Worm (Caenorhabditis elegans) whole organism, L1 larva: ENCODE results near the gene ZK550.2.

Experiments used
- F16B12.6 ChIP-seq: fragments of 150-350 bp; optimal IDR thresholded peaks from 2 replicates; lab custom pipeline; 2014; ENCODE audit warnings: missing biosample characterization, missing genetic modification characterization
- aha-1 ChIP-seq: fragments of 150-350 bp; optimal IDR thresholded peaks from 2 replicates; lab custom pipeline; 2014; ENCODE audit warnings: missing biosample characterization, missing genetic modification characterization
- alr-1 ChIP-seq: fragments of 200-800 bp; sonication (Bioruptor generic); optimal IDR thresholded peaks from 2 replicates; lab custom pipeline; 2018; ENCODE audit warnings: borderline replicate concordance, mild to moderate bottlenecking, missing genetic modification characterization, missing compliant biosample characterization
- blmp-1 ChIP-seq: fragments of 150-350 bp; optimal IDR thresholded peaks from 2 replicates; lab custom pipeline; 2014; ENCODE audit warnings: missing biosample characterization, missing genetic modification characterization
- ceh-63 ChIP-seq: fragments of 200-800 bp; sonication (Bioruptor generic); optimal IDR thresholded peaks from 2 replicates; lab custom pipeline; 2018; ENCODE audit warnings: mild to moderate bottlenecking, missing genetic modification characterization, missing compliant biosample characterization
- ceh-82 ChIP-seq, 3 experiments: fragments of 150-350 bp in 1 of 3; sonication (generic microtip) in 2 of 3; optimal IDR thresholded peaks; 2 replicates each; lab custom pipeline; 2014 to 2017; ENCODE audit warnings: missing biosample characterization in 3 of 3, missing genetic modification characterization in 3 of 3
- dpl-1 ChIP-seq, 3 experiments: fragments of 150-350 bp in 2 of 3; sonication (generic microtip) in 1 of 3; optimal IDR thresholded peaks; 2 replicates each; lab custom pipeline; 2014 to 2017; ENCODE audit warnings: missing biosample characterization in 3 of 3, missing genetic modification characterization in 3 of 3, missing genetic modification reagents in 3 of 3
- dsc-1 ChIP-seq: sonication (generic microtip); optimal IDR thresholded peaks from 2 replicates; lab custom pipeline; 2016; ENCODE audit warnings: mild to moderate bottlenecking, missing genetic modification characterization, missing compliant biosample characterization
- efl-1 ChIP-seq, 4 experiments: fragments of 150-350 bp; optimal IDR thresholded peaks in 3 of 4; peaks in 1 of 4; 1 replicate in 1 of 4; 2 replicates in 3 of 4; lab custom pipeline; 2014; ENCODE audit warnings: missing biosample characterization in 2 of 4, missing genetic modification characterization in 2 of 4, missing genetic modification reagents in 2 of 4
- fos-1 ChIP-seq: fragments of 150-350 bp; optimal IDR thresholded peaks from 2 replicates; lab custom pipeline; 2014; ENCODE audit warnings: missing biosample characterization, missing genetic modification characterization
- hlh-17 ChIP-seq: fragments of 200-800 bp; sonication (Bioruptor generic); optimal IDR thresholded peaks from 2 replicates; lab custom pipeline; 2018; ENCODE audit warnings: missing genetic modification characterization, mild to moderate bottlenecking, missing compliant biosample characterization, moderate library complexity, borderline replicate concordance
- irx-1 ChIP-seq: sonication (generic microtip); optimal IDR thresholded peaks from 2 replicates; lab custom pipeline; 2016; ENCODE audit warnings: missing genetic modification characterization, missing compliant biosample characterization
- jun-1 ChIP-seq: fragments of 150-350 bp; optimal IDR thresholded peaks from 2 replicates; lab custom pipeline; 2014; ENCODE audit warnings: missing biosample characterization, missing genetic modification reagents, missing genetic modification characterization
- lin-14 ChIP-seq: fragments of 200-800 bp; sonication (Bioruptor generic); optimal IDR thresholded peaks from 2 replicates; lab custom pipeline; 2018; ENCODE audit warnings: mild to moderate bottlenecking, missing genetic modification characterization, moderate library complexity, missing compliant biosample characterization
- lin-15B ChIP-seq: fragments of 150-350 bp; sonication (generic microtip); optimal IDR thresholded peaks from 3 replicates; lab custom pipeline; 2014; ENCODE audit warnings: missing biosample characterization, missing genetic modification characterization
- lin-35 ChIP-seq, 2 experiments: fragments of 150-350 bp; optimal IDR thresholded peaks; 2 replicates each; lab custom pipeline; 2014; ENCODE audit warnings: missing biosample characterization in 2 of 2, missing genetic modification characterization in 2 of 2, missing genetic modification reagents in 2 of 2
- lsy-2 ChIP-seq, 2 experiments: fragments of 150-350 bp; optimal IDR thresholded peaks; 2 replicates each; lab custom pipeline; 2014; ENCODE audit warnings: missing biosample characterization in 2 of 2, missing genetic modification characterization in 2 of 2
- mep-1 ChIP-seq: fragments of 150-350 bp; optimal IDR thresholded peaks from 2 replicates; lab custom pipeline; 2014; ENCODE audit warnings: missing biosample characterization, missing genetic modification characterization
- nhr-20 ChIP-seq: sonication (generic microtip); optimal IDR thresholded peaks from 2 replicates; lab custom pipeline; 2016; ENCODE audit warnings: mild to moderate bottlenecking, missing genetic modification characterization, missing compliant biosample characterization
- nhr-47 ChIP-seq: sonication (generic microtip); optimal IDR thresholded peaks from 2 replicates; lab custom pipeline; 2016; ENCODE audit warnings: mild to moderate bottlenecking, missing genetic modification characterization, moderate library complexity, missing compliant biosample characterization
- nhr-71 ChIP-seq: sonication (generic microtip); optimal IDR thresholded peaks from 2 replicates; lab custom pipeline; 2016; ENCODE audit warnings: mild to moderate bottlenecking, missing genetic modification characterization, moderate library complexity, missing compliant biosample characterization
- nhr-76 ChIP-seq: sonication (generic microtip); optimal IDR thresholded peaks from 2 replicates; lab custom pipeline; 2017; ENCODE audit warnings: missing biosample characterization, missing genetic modification characterization
- nhr-85 ChIP-seq: sonication (generic microtip); peaks from one replicate; lab custom pipeline; 2016; ENCODE audit warnings: missing genetic modification characterization, inconsistent platforms, missing compliant biosample characterization
- nhr-90 ChIP-seq: sonication (generic microtip); optimal IDR thresholded peaks from 2 replicates; lab custom pipeline; 2016; ENCODE audit warnings: mild to moderate bottlenecking, missing genetic modification characterization, missing compliant biosample characterization; ENCODE audit not compliant: poor library complexity
- rnt-1 ChIP-seq: sonication (generic microtip); optimal IDR thresholded peaks from 2 replicates; lab custom pipeline; 2016; ENCODE audit warnings: mild to moderate bottlenecking, missing genetic modification characterization, moderate library complexity, missing compliant biosample characterization
- skn-1 ChIP-seq: fragments of 150-350 bp; optimal IDR thresholded peaks from 2 replicates; lab custom pipeline; 2014; ENCODE audit warnings: missing biosample characterization, missing genetic modification characterization
- snu-23 ChIP-seq: sonication (generic microtip); optimal IDR thresholded peaks from 2 replicates; lab custom pipeline; 2016; ENCODE audit warnings: missing genetic modification characterization, missing compliant biosample characterization
- sox-4 ChIP-seq: sonication (generic microtip); optimal IDR thresholded peaks from 2 replicates; lab custom pipeline; 2016; ENCODE audit warnings: missing genetic modification characterization, missing compliant biosample characterization
- sptf-1 ChIP-seq: fragments of 150-350 bp; optimal IDR thresholded peaks from 2 replicates; lab custom pipeline; 2014; ENCODE audit warnings: missing biosample characterization, missing genetic modification characterization
- sup-37 ChIP-seq: fragments of 200-800 bp; sonication (Bioruptor generic); optimal IDR thresholded peaks from 2 replicates; lab custom pipeline; 2018; ENCODE audit warnings: mild to moderate bottlenecking, missing genetic modification characterization, missing compliant biosample characterization
- swsn-7 ChIP-seq: sonication (generic microtip); optimal IDR thresholded peaks from 2 replicates; lab custom pipeline; 2016; ENCODE audit warnings: missing genetic modification characterization, missing compliant biosample characterization
- tbx-2 ChIP-seq: sonication (generic microtip); optimal IDR thresholded peaks from 2 replicates; lab custom pipeline; 2016; ENCODE audit warnings: missing genetic modification characterization, missing compliant biosample characterization
- xbp-1 ChIP-seq: sonication (generic microtip); optimal IDR thresholded peaks from 2 replicates; lab custom pipeline; 2016; ENCODE audit warnings: missing genetic modification characterization, missing compliant biosample characterization
- ztf-11 ChIP-seq, 2 experiments: sonication (generic microtip); optimal IDR thresholded peaks; 2 replicates each; lab custom pipeline; 2016 to 2017; ENCODE audit warnings: missing genetic modification characterization in 2 of 2, missing biosample characterization in 1 of 2, missing compliant biosample characterization in 1 of 2
- ztf-4 ChIP-seq: fragments of 150-350 bp; optimal IDR thresholded peaks from 2 replicates; lab custom pipeline; 2014; ENCODE audit warnings: missing biosample characterization, missing genetic modification characterization

Gene ZK550.2

DNA sequence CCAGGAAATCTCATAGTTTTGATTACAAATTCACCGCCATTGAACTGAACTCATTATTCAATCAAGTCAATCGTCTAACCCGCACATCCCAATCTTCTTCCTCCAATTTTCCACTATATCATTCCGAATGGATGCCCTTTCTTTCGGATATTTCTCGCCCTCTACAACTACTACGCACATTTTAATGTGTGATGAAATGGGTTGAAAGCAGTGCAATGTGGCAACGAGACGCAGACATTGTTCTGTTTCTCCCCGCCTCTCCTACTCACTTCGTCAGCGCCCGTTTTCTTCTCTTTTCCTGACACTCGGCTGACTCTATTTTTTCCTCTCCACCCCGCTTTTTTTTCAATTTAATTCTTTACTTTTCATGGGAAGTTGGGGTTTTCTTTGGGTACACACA is 23.2 kb downstream of the ZK550.2 start:
- TF ChIP-seq fos-1 (tag; lab: Kevin White, UChicago) (peak; percentile 5), skn-1 (tag; lab: Kevin White, UChicago) (peak; percentile 63), nhr-71 (tag; lab: Kevin White, UChicago) (peak; percentile 53), nhr-90 (tag; lab: Kevin White, UChicago) (peak; percentile 21), sptf-1 (tag; lab: Kevin White, UChicago) (no peak), hlh-17 (GFP tag; lab: Kevin White, UChicago) (no peak), jun-1 (tag; lab: Kevin White, UChicago) (no peak), ceh-82 (tag; optimal IDR thresholded peaks at IDR 0.05; lab: Kevin White, UChicago) (peak; percentile 0 to 64 (median 11)), lin-35 (GFP tag; optimal IDR thresholded peaks at IDR 0.05; lab: Kevin White, UChicago) (peak; percentile 32 to 39), dpl-1 (GFP tag; optimal IDR thresholded peaks at IDR 0.05; lab: Kevin White, UChicago) (peak in 1 of 3 experiments; percentile 34), xbp-1 (tag; lab: Kevin White, UChicago) (peak; percentile 10), aha-1 (tag; lab: Kevin White, UChicago) (no peak), sup-37 (no peak), snu-23 (GFP tag; lab: Kevin White, UChicago) (peak; percentile 64), blmp-1 (tag; lab: Kevin White, UChicago) (peak; percentile 56), efl-1 (optimal IDR thresholded peaks at IDR 0.05; lab: Kevin White, UChicago) (peak; percentile 47 to 71), efl-1 (GFP tag; optimal IDR thresholded peaks at IDR 0.05 in 1 of 2; lab: Kevin White, UChicago) (peak; percentile 23 to 37), swsn-7 (peak; percentile 46), dsc-1 (tag; lab: Kevin White, UChicago) (peak; percentile 10), alr-1 (no peak), lin-14 (peak; percentile 81), ztf-4 (tag; lab: Kevin White, UChicago) (no peak), mep-1 (peak; percentile 82), tbx-2 (tag; lab: Kevin White, UChicago) (peak; percentile 10), nhr-47 (tag; lab: Kevin White, UChicago) (peak; percentile 38), rnt-1 (tag; lab: Kevin White, UChicago) (peak; percentile 37), ztf-11 (tag; optimal IDR thresholded peaks at IDR 0.05; lab: Kevin White, UChicago) (no peak), irx-1 (no peak), nhr-20 (tag; lab: Kevin White, UChicago) (peak; percentile 1), F16B12.6 (tag; lab: Kevin White, UChicago) (peak; percentile 21), lsy-2 (tag; optimal IDR thresholded peaks at IDR 0.05; lab: Kevin White, UChicago) (peak in 1 of 2 experiments; percentile 64)

DNA sequence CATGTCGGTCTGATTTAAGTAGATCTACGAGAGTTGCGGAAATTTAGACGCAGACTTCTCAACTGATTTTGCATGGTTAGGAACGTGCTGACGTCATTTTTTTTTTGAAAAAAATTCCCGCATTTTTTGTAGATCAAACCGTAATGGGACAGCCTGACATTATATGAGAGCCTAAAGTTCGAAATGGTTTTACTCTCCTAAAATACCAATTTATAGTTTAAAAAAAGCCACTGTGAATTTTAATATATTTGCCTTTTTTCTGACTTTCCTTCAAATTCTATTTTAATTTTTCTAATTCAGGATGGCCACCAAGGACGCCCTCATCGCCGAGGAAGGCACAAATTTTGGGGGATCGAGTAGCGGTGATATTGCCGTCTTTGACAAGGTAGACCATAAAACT is 23.7 kb downstream of the ZK550.2 start, which contains the start of gene atgp-1:
atgp-1 (plus strand) TSS at position 301 of the 400 bp plus-strand sequence.
- TF ChIP-seq nhr-85 (tag; lab: Kevin White, UChicago) (peak; percentile 63), nhr-76 (tag; lab: Kevin White, UChicago) (no peak)

DNA sequence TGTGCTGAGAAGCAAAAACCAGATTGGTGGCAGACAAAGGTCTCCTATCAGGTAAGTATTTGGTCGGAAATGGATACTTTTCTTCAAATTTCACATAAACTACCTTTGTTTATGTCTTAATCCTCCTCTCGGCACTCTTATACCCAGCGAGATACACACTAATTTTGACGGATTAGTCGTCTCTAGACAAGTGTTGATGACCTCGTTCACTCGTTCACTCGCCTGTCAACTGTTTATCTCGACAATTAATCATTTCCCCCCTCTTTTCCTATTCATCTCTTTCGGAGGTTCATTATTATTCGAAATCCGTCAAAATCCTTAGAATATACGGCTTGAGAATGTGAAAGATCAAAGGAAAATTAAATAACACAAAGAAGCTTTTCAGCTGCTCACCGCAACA is 24.3 kb downstream of the ZK550.2 start:
- TF ChIP-seq efl-1 (optimal IDR thresholded peaks at IDR 0.05; lab: Kevin White, UChicago) (no peak), efl-1 (GFP tag; optimal IDR thresholded peaks at IDR 0.05 in 1 of 2; lab: Kevin White, UChicago) (no peak), blmp-1 (tag; lab: Kevin White, UChicago) (peak; percentile 12), lin-15B (tag; lab: Kevin White, UChicago) (no peak)
- TF ChIP-seq, all 84 proteins: peak for 1

DNA sequence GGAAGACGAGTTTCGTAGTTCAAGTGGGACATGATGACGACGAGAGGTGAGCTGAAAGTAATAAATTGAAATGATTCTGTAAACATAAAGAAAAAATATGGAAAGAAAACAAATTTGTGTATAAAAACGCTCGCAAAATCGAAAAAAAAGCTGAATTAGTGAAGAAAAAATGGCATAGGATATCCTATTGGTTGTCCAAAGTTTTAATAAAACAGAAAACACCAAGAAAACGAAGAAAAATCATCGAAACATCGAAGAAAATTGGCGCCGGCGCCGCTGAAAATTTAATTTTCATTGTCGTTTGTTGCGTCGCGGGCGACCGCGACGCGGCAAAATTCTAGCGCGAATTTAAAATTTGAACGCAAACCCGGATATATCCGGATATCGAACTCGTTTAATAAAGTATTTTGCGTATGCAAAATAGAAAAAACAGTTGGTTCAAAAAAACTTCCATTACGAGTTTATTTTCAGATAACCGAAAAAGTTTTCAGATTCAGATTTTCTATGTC is 28.3 kb downstream of the ZK550.2 start, which contains the start of gene gln-5:
gln-5 (minus strand) TSS at position 51 of the 509 bp plus-strand sequence.
- no peak for TF ChIP-seq sox-4 (tag; lab: Kevin White, UChicago)
- peak in 1 of 2 experiments; percentile 29 for TF ChIP-seq efl-1 (optimal IDR thresholded peaks at IDR 0.05; lab: Kevin White, UChicago)
- peak in 1 of 2 experiments; percentile 31 for TF ChIP-seq efl-1 (GFP tag; optimal IDR thresholded peaks at IDR 0.05 in 1 of 2; lab: Kevin White, UChicago)
- TF ChIP-seq ceh-63 (GFP tag; lab: Kevin White, UChicago) = no peak
- no peak for TF ChIP-seq dsc-1 (tag; lab: Kevin White, UChicago)
- no peak for TF ChIP-seq nhr-90 (tag; lab: Kevin White, UChicago)
